Fruit fly (Drosophila melanogaster) S2 (cell line): Measurements from ENCODE around the gene Hrb27C.

Experiments used
- CG8478 ChIP-seq: fragments of >200 bp; optimal IDR thresholded peaks from 2 replicates; lab custom pipeline; 2018
- CTCF ChIP-seq, 2 experiments: fragments of >200 bp; optimal IDR thresholded peaks; 2 replicates each; lab custom pipeline; 2018

Hrb27C gene

dm6 chr2L:6920661-6921359, at the start of gene Hrb27C:
Gene Hrb27C, plus strand, starts transcription at chr2L:6920704.
- no peak for TF ChIP-seq CG8478 (lab: Kevin White, UChicago)
- peak; percentile 2 to 24 for TF ChIP-seq CTCF (optimal IDR thresholded peaks at IDR 0.05; lab: Kevin White, UChicago)

DNA sequence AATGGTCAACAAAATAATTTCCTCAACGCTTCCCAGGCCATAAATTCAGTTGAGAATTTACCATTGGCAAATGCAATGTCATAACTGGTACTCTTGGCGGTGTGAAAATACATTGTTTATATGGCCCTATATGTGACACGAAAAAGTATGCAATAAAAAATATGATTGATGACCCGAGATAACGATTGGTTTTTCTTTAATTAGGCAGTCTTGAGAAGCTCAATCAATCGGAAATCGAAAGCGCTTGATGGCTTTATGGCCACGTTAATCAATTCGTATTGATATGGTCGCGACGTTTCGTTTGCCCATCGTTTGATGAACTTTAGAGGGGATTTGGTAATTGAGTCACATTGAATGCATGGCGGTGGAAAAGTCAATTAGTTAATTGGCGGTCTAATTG, 49.7 kb upstream of the Hrb27C start:
- TF ChIP-seq CG8478 (lab: Kevin White, UChicago) (no peak), CTCF (optimal IDR thresholded peaks at IDR 0.05; lab: Kevin White, UChicago) (no peak)

- TF ChIP-seq CTCF (optimal IDR thresholded peaks at IDR 0.05; lab: Kevin White, UChicago) (no peak), CG8478 (lab: Kevin White, UChicago) (no peak)
Observed at dm6 chr2L:6874006-6874405, 46.5 kb upstream of the Hrb27C start.

- TF ChIP-seq CG8478 (lab: Kevin White, UChicago) (no peak), CTCF (optimal IDR thresholded peaks at IDR 0.05; lab: Kevin White, UChicago) (no peak)
Observed at dm6 chr2L:6874526-6875198, 45.8 kb upstream of the Hrb27C start, which contains the start of gene Nlg2. Gene Nlg2, plus strand, starts transcription at chr2L:6874900.

dm6 chr2L:6907761-6908160, 12.7 kb upstream of the Hrb27C start, which contains the start of the genes Polr1F and Rat1:
Gene Polr1F, minus strand, starts transcription at chr2L:6907844.
Gene Rat1, plus strand, starts transcription at chr2L:6908083.
- TF ChIP-seq CTCF (optimal IDR thresholded peaks at IDR 0.05; lab: Kevin White, UChicago) (no peak), CG8478 (lab: Kevin White, UChicago) (no peak)

dm6 chr2L:6913964-6914363, 6.5 kb upstream of the Hrb27C start, which contains the start of gene Wee1:
Gene Wee1, minus strand, starts transcription at chr2L:6914138.
- TF ChIP-seq CG8478 (lab: Kevin White, UChicago) (no peak), CTCF (optimal IDR thresholded peaks at IDR 0.05; lab: Kevin White, UChicago) (peak in 1 of 2 experiments; percentile 17)

dm6 chr2L:6916345-6916744, 4.2 kb upstream of the Hrb27C start, which contains the start of gene CG32829:
Gene CG32829, minus strand, starts transcription at chr2L:6916445.
- TF ChIP-seq CG8478 (lab: Kevin White, UChicago), result no peak
- no peak for TF ChIP-seq CTCF (optimal IDR thresholded peaks at IDR 0.05; lab: Kevin White, UChicago)

dm6 chr2L:6918517-6919202, 1.8 kb upstream of the Hrb27C start, which contains the start of gene nop5:
Gene nop5, minus strand, starts transcription at chr2L:6918743.
- TF ChIP-seq CTCF (optimal IDR thresholded peaks at IDR 0.05; lab: Kevin White, UChicago) (peak in 1 of 2 experiments; percentile 24), CG8478 (lab: Kevin White, UChicago) (no peak)

dm6 chr2L:6919203-6919849, 1.2 kb upstream of the Hrb27C start:
- TF ChIP-seq CTCF (optimal IDR thresholded peaks at IDR 0.05; lab: Kevin White, UChicago), result no peak
- TF ChIP-seq CG8478 (lab: Kevin White, UChicago), result no peak

- no peak for TF ChIP-seq CG8478 (lab: Kevin White, UChicago)
- peak in 1 of 2 experiments; percentile 5 for TF ChIP-seq CTCF (optimal IDR thresholded peaks at IDR 0.05; lab: Kevin White, UChicago)
Observed at dm6 chr2L:6919850-6920660, 449 bp upstream of the Hrb27C start, which contains the start of gene x16. Gene x16, minus strand, starts transcription at chr2L:6920210.

- no peak for TF ChIP-seq CTCF (optimal IDR thresholded peaks at IDR 0.05; lab: Kevin White, UChicago)
- no peak for TF ChIP-seq CG8478 (lab: Kevin White, UChicago)
Observed at dm6 chr2L:6921360-6922090, 1.0 kb downstream of the Hrb27C start.

DNA sequence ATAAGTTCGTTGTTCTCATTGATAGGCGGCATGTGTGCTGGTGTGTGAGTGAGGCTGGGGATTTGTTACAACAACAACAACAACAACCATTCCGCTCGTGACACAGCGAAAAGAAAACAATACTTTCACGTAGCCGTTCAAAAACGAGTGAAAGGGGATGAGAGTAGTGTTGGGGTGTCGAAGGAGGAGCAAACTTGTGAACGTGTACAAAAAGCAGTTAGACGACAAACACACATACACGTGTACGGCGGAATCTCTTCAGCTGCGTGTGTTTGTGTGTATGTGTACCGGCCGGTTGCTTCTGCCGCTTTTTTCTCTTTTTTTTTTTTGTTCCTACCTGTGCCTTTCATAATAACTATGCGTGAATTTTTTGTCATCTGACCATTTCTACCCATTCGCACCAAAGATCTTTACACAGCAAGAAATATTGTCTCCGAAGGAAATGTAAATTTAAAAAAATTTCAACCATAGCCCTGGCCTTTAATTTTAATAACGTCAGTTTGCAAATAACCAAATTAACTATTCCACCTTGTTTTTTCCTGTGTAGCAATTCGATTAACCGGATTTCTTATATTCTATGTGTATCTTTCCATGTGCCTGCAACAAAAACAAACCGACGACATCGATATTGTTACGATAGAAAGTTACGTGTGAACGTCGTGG, 1.7 kb downstream of the Hrb27C start:
- no peak for TF ChIP-seq CG8478 (lab: Kevin White, UChicago)
- no peak for TF ChIP-seq CTCF (optimal IDR thresholded peaks at IDR 0.05; lab: Kevin White, UChicago)
